Worm (Caenorhabditis elegans) whole organism, L1 larva: ENCODE measurements around the gene ins-20.

Source experiments
- F16B12.6 ChIP-seq: fragments of 150-350 bp; optimal IDR thresholded peaks from 2 replicates; lab custom pipeline; 2014; ENCODE audit warnings: missing biosample characterization, missing genetic modification characterization
- Y116A8C.19 ChIP-seq: sonication (generic microtip); optimal IDR thresholded peaks from 2 replicates; lab custom pipeline; 2016; ENCODE audit warnings: missing compliant biosample characterization, missing genetic modification characterization, borderline replicate concordance
- aha-1 ChIP-seq: fragments of 150-350 bp; optimal IDR thresholded peaks from 2 replicates; lab custom pipeline; 2014; ENCODE audit warnings: missing biosample characterization, missing genetic modification characterization
- alr-1 ChIP-seq: fragments of 200-800 bp; sonication (Bioruptor generic); optimal IDR thresholded peaks from 2 replicates; lab custom pipeline; 2018; ENCODE audit warnings: borderline replicate concordance, mild to moderate bottlenecking, missing genetic modification characterization, missing compliant biosample characterization
- aly-2 ChIP-seq: fragments of 150-350 bp; optimal IDR thresholded peaks from 2 replicates; lab custom pipeline; 2014; ENCODE audit warnings: missing biosample characterization, missing genetic modification characterization
- ceh-88 ChIP-seq: fragments of 200-800 bp; sonication (Bioruptor generic); IDR thresholded peaks from 2 replicates; pipeline ENCODE4 v1.3.6; 2022; ENCODE audit warnings: missing genetic modification characterization, missing compliant biosample characterization
- ceh-90 ChIP-seq: sonication (generic microtip); optimal IDR thresholded peaks from 2 replicates; lab custom pipeline; 2016; ENCODE audit warnings: missing genetic modification characterization, missing compliant biosample characterization
- dsc-1 ChIP-seq: sonication (generic microtip); optimal IDR thresholded peaks from 2 replicates; lab custom pipeline; 2016; ENCODE audit warnings: mild to moderate bottlenecking, missing genetic modification characterization, missing compliant biosample characterization
- efl-1 ChIP-seq, 4 experiments: fragments of 150-350 bp; optimal IDR thresholded peaks in 3 of 4; peaks in 1 of 4; 1 replicate in 1 of 4; 2 replicates in 3 of 4; lab custom pipeline; 2014; ENCODE audit warnings: missing biosample characterization in 2 of 4, missing genetic modification characterization in 2 of 4, missing genetic modification reagents in 2 of 4
- egl-13 ChIP-seq: sonication (generic microtip); optimal IDR thresholded peaks from 2 replicates; lab custom pipeline; 2016; ENCODE audit warnings: missing genotype, missing genetic modification reagents, missing genetic modification characterization, missing compliant biosample characterization
- elt-2 ChIP-seq: sonication (generic microtip); optimal IDR thresholded peaks from 2 replicates; lab custom pipeline; 2016; ENCODE audit warnings: missing genetic modification characterization, mild to moderate bottlenecking, inconsistent platforms, missing compliant biosample characterization, missing genetic modification reagents
- elt-3 ChIP-seq, 6 experiments: fragments of 150-350 bp in 1 of 6; sonication (generic microtip); optimal IDR thresholded peaks; 2 replicates each; lab custom pipeline; 2017 to 2018; ENCODE audit warnings: missing biosample characterization in 6 of 6, missing genetic modification characterization in 6 of 6, inconsistent platforms in 1 of 6
- fkh-10 ChIP-seq: sonication (generic microtip); optimal IDR thresholded peaks from 2 replicates; lab custom pipeline; 2017; ENCODE audit warnings: missing biosample characterization, missing genetic modification reagents, missing genetic modification characterization
- jun-1 ChIP-seq: fragments of 150-350 bp; optimal IDR thresholded peaks from 2 replicates; lab custom pipeline; 2014; ENCODE audit warnings: missing biosample characterization, missing genetic modification reagents, missing genetic modification characterization
- lin-14 ChIP-seq: fragments of 200-800 bp; sonication (Bioruptor generic); optimal IDR thresholded peaks from 2 replicates; lab custom pipeline; 2018; ENCODE audit warnings: mild to moderate bottlenecking, missing genetic modification characterization, moderate library complexity, missing compliant biosample characterization
- lin-35 ChIP-seq, 2 experiments: fragments of 150-350 bp; optimal IDR thresholded peaks; 2 replicates each; lab custom pipeline; 2014; ENCODE audit warnings: missing biosample characterization in 2 of 2, missing genetic modification characterization in 2 of 2, missing genetic modification reagents in 2 of 2
- lin-39 ChIP-seq: fragments of 150-350 bp; optimal IDR thresholded peaks from 2 replicates; lab custom pipeline; 2014; ENCODE audit warnings: missing biosample characterization, missing genetic modification reagents, missing genetic modification characterization
- lsy-2 ChIP-seq, 2 experiments: fragments of 150-350 bp; optimal IDR thresholded peaks; 2 replicates each; lab custom pipeline; 2014; ENCODE audit warnings: missing biosample characterization in 2 of 2, missing genetic modification characterization in 2 of 2
- mdl-1 ChIP-seq, 2 experiments: fragments of 150-350 bp; optimal IDR thresholded peaks; 2 replicates each; lab custom pipeline; 2014 to 2017; ENCODE audit warnings: missing biosample characterization in 2 of 2, missing genetic modification characterization in 2 of 2, inconsistent platforms in 1 of 2
- nhr-11 ChIP-seq: fragments of 150-350 bp; optimal IDR thresholded peaks from 2 replicates; lab custom pipeline; 2014; ENCODE audit warnings: missing biosample characterization, missing genetic modification characterization
- nhr-19 ChIP-seq: fragments of 200-800 bp; sonication (Bioruptor generic); conservative IDR thresholded peaks from 2 replicates; pipeline ENCODE4 v1.3.6; 2022; ENCODE audit warnings: missing genetic modification characterization, missing compliant biosample characterization
- nhr-20 ChIP-seq: sonication (generic microtip); optimal IDR thresholded peaks from 2 replicates; lab custom pipeline; 2016; ENCODE audit warnings: mild to moderate bottlenecking, missing genetic modification characterization, missing compliant biosample characterization
- nhr-47 ChIP-seq: sonication (generic microtip); optimal IDR thresholded peaks from 2 replicates; lab custom pipeline; 2016; ENCODE audit warnings: mild to moderate bottlenecking, missing genetic modification characterization, moderate library complexity, missing compliant biosample characterization
- nhr-71 ChIP-seq: sonication (generic microtip); optimal IDR thresholded peaks from 2 replicates; lab custom pipeline; 2016; ENCODE audit warnings: mild to moderate bottlenecking, missing genetic modification characterization, moderate library complexity, missing compliant biosample characterization
- nhr-90 ChIP-seq: sonication (generic microtip); optimal IDR thresholded peaks from 2 replicates; lab custom pipeline; 2016; ENCODE audit warnings: mild to moderate bottlenecking, missing genetic modification characterization, missing compliant biosample characterization; ENCODE audit not compliant: poor library complexity
- pqm-1 ChIP-seq: sonication (generic microtip); optimal IDR thresholded peaks from 3 replicates; lab custom pipeline; 2017; ENCODE audit warnings: missing biosample characterization, missing genetic modification characterization
- rnt-1 ChIP-seq: sonication (generic microtip); optimal IDR thresholded peaks from 2 replicates; lab custom pipeline; 2016; ENCODE audit warnings: mild to moderate bottlenecking, missing genetic modification characterization, moderate library complexity, missing compliant biosample characterization
- skn-1 ChIP-seq: fragments of 150-350 bp; optimal IDR thresholded peaks from 2 replicates; lab custom pipeline; 2014; ENCODE audit warnings: missing biosample characterization, missing genetic modification characterization
- snpc-4 ChIP-seq: fragments of 150-350 bp; optimal IDR thresholded peaks from 2 replicates; lab custom pipeline; 2014; ENCODE audit warnings: missing biosample characterization, missing genetic modification characterization
- snu-23 ChIP-seq: sonication (generic microtip); optimal IDR thresholded peaks from 2 replicates; lab custom pipeline; 2016; ENCODE audit warnings: missing genetic modification characterization, missing compliant biosample characterization
- swsn-7 ChIP-seq: sonication (generic microtip); optimal IDR thresholded peaks from 2 replicates; lab custom pipeline; 2016; ENCODE audit warnings: missing genetic modification characterization, missing compliant biosample characterization
- tlp-1 ChIP-seq: fragments of 150-350 bp; optimal IDR thresholded peaks from 2 replicates; lab custom pipeline; 2014; ENCODE audit warnings: missing biosample characterization, missing genetic modification characterization
- unc-130 ChIP-seq: fragments of 150-350 bp; optimal IDR thresholded peaks from 2 replicates; lab custom pipeline; 2017; ENCODE audit warnings: missing biosample characterization, missing genetic modification characterization, inconsistent platforms
- vab-15 ChIP-seq: sonication (generic microtip); optimal IDR thresholded peaks from 2 replicates; lab custom pipeline; 2017; ENCODE audit warnings: missing genotype, mild to moderate bottlenecking, missing genetic modification characterization, missing compliant biosample characterization
- zag-1 ChIP-seq: fragments of 150-350 bp; optimal IDR thresholded peaks from 2 replicates; lab custom pipeline; 2014; ENCODE audit warnings: missing biosample characterization, missing genetic modification characterization

ins-20 gene

ce11 chrII:6026646-6027045, 16.0 kb downstream of the ins-20 start:
- TF ChIP-seq nhr-71 (tag; lab: Kevin White, UChicago) (peak; percentile 56), nhr-20 (tag; lab: Kevin White, UChicago) (peak; percentile 42), nhr-90 (peak; percentile 43), jun-1 (peak; percentile 55), tlp-1 (tag; lab: Kevin White, UChicago) (peak; percentile 74), efl-1 (optimal IDR thresholded peaks at IDR 0.05; lab: Kevin White, UChicago) (no peak), efl-1 (GFP tag; optimal IDR thresholded peaks at IDR 0.05 in 1 of 2; lab: Kevin White, UChicago) (peak in 1 of 2 experiments; percentile 73), swsn-7 (no peak), pqm-1 (tag; lab: Kevin White, UChicago) (peak; percentile 93), aly-2 (tag; lab: Kevin White, UChicago) (no peak), elt-2 (peak; percentile 100), lin-14 (GFP tag; lab: Kevin White, UChicago) (peak; percentile 56), zag-1 (tag; lab: Kevin White, UChicago) (no peak), lsy-2 (tag; optimal IDR thresholded peaks at IDR 0.05; lab: Kevin White, UChicago) (peak in 1 of 2 experiments; percentile 36), snpc-4 (no peak)
- TF ChIP-seq, all 84 proteins: peak for 10

ce11 chrII:6028594-6029141, 18.0 kb downstream of the ins-20 start:
- TF ChIP-seq nhr-19 (GFP tag; lab: Robert Waterston, UW) (peak; percentile 38; the same call in 1 of the 2 replicates), lsy-2 (tag; optimal IDR thresholded peaks at IDR 0.05; lab: Kevin White, UChicago) (peak; percentile 3 to 51), aha-1 (tag; lab: Kevin White, UChicago) (no peak), efl-1 (optimal IDR thresholded peaks at IDR 0.05; lab: Kevin White, UChicago) (peak; percentile 12 to 20), efl-1 (GFP tag; optimal IDR thresholded peaks at IDR 0.05 in 1 of 2; lab: Kevin White, UChicago) (peak in 1 of 2 experiments; percentile 84), nhr-47 (tag; lab: Kevin White, UChicago) (peak; percentile 3), Y116A8C.19 (tag; lab: Kevin White, UChicago) (no peak), mdl-1 (tag; optimal IDR thresholded peaks at IDR 0.05; lab: Kevin White, UChicago) (peak in 1 of 2 experiments; percentile 32), swsn-7 (peak; percentile 12), skn-1 (tag; lab: Kevin White, UChicago) (no peak), ceh-90 (tag; lab: Kevin White, UChicago) (no peak), nhr-20 (tag; lab: Kevin White, UChicago) (peak; percentile 31), lin-14 (GFP tag; lab: Kevin White, UChicago) (peak; percentile 86), nhr-11 (tag; lab: Kevin White, UChicago) (no peak), unc-130 (tag; lab: Kevin White, UChicago) (peak; percentile 7), rnt-1 (peak; percentile 66), vab-15 (no peak), nhr-71 (tag; lab: Kevin White, UChicago) (peak; percentile 80), snu-23 (peak; percentile 46), dsc-1 (tag; lab: Kevin White, UChicago) (peak; percentile 75), lin-39 (tag; lab: Kevin White, UChicago) (peak; percentile 19)

ce11 chrII:6031106-6031505, 20.5 kb downstream of the ins-20 start, which contains the start of gene frpr-16:
TSS of gene frpr-16 (minus strand) at chrII:6031206.
- TF ChIP-seq elt-3 (tag; optimal IDR thresholded peaks at IDR 0.05; lab: Kevin White, UChicago) (no peak), lin-35 (GFP tag; optimal IDR thresholded peaks at IDR 0.05; lab: Kevin White, UChicago) (no peak), F16B12.6 (no peak), efl-1 (optimal IDR thresholded peaks at IDR 0.05; lab: Kevin White, UChicago) (no peak), efl-1 (GFP tag; optimal IDR thresholded peaks at IDR 0.05 in 1 of 2; lab: Kevin White, UChicago) (no peak), nhr-47 (tag; lab: Kevin White, UChicago) (no peak), alr-1 (tag; lab: Kevin White, UChicago) (no peak), vab-15 (no peak), egl-13 (tag; lab: Kevin White, UChicago) (no peak), ceh-88 (GFP tag; lab: Robert Waterston, UW) (no peak), fkh-10 (no peak), aha-1 (tag; lab: Kevin White, UChicago) (no peak), nhr-11 (tag; lab: Kevin White, UChicago) (no peak), nhr-19 (GFP tag; lab: Robert Waterston, UW) (no peak)
